Fruit fly (Drosophila melanogaster) whole organism, embryonic: Measurements from ENCODE around the gene Sec8.
A peak's percentile ranks its signal among the peaks of the same experiment; 100 is the strongest.

Experiments
- CG1024 ChIP-seq: fragments of 200-800 bp; sonication (Bioruptor generic); IDR thresholded peaks from 2 replicates; pipeline ENCODE4 v1.3.6; 2022; ENCODE audit warnings: missing biosample characterization, missing genetic modification characterization
- CG13296 ChIP-seq: fragments of 200-800 bp; sonication (Bioruptor generic); optimal IDR thresholded peaks from 3 replicates; lab custom pipeline; 2018; ENCODE audit warnings: missing biosample characterization, mild to moderate bottlenecking, missing genetic modification characterization
- CG13624 ChIP-seq: fragments of 200-800 bp; sonication (Bioruptor generic); optimal IDR thresholded peaks from 2 replicates; lab custom pipeline; 2016; ENCODE audit warnings: missing biosample characterization, missing genetic modification characterization
- CG1529 ChIP-seq: fragments of 200-800 bp; sonication (Bioruptor generic); optimal IDR thresholded peaks from 3 replicates; lab custom pipeline; 2018; ENCODE audit warnings: missing biosample characterization, missing genetic modification characterization
- CG15514 ChIP-seq: fragments of 200-800 bp; sonication (Bioruptor generic); optimal IDR thresholded peaks from 3 replicates; lab custom pipeline; 2017; ENCODE audit warnings: missing biosample characterization, missing genetic modification characterization, mild to moderate bottlenecking, moderate library complexity, missing genetic modification reagents
- CG16779 ChIP-seq: fragments of 200-800 bp; sonication (Bioruptor generic); IDR thresholded peaks from 2 replicates; pipeline ENCODE4 v1.3.6; 2022; ENCODE audit warnings: missing biosample characterization, missing genetic modification characterization
- CG2202 ChIP-seq: fragments of 200-800 bp; sonication (Bioruptor generic); optimal IDR thresholded peaks from 2 replicates; lab custom pipeline; 2018; ENCODE audit warnings: missing biosample characterization, mild to moderate bottlenecking, missing genetic modification characterization
- CG33557 ChIP-seq: fragments of 200-800 bp; sonication (Bioruptor generic); optimal IDR thresholded peaks from 2 replicates; lab custom pipeline; 2019; ENCODE audit warnings: missing biosample characterization, mild to moderate bottlenecking, missing genetic modification characterization, moderate library complexity
- CG34224 ChIP-seq: fragments of 200-800 bp; sonication (Bioruptor generic); IDR thresholded peaks from 3 replicates; pipeline ENCODE4 v1.3.6; 2022; ENCODE audit warnings: missing biosample characterization, missing genetic modification characterization; ENCODE audit not compliant: partially characterized antibody
- CG4617 ChIP-seq: fragments of 200-800 bp; sonication (Bioruptor generic); optimal IDR thresholded peaks from 3 replicates; lab custom pipeline; 2016; ENCODE audit warnings: missing biosample characterization, missing genetic modification characterization, borderline replicate concordance
- CG4707 ChIP-seq: fragments of 200-800 bp; sonication (Bioruptor generic); optimal IDR thresholded peaks from 2 replicates; lab custom pipeline; 2018; ENCODE audit warnings: missing biosample characterization, mild to moderate bottlenecking, missing genetic modification characterization, moderate library complexity
- CG4854 ChIP-seq: fragments of 200-800 bp; sonication (Bioruptor generic); optimal IDR thresholded peaks from 2 replicates; lab custom pipeline; 2016; ENCODE audit warnings: missing biosample characterization, missing genetic modification characterization, inconsistent platforms
- CG5953 ChIP-seq: fragments of 200-800 bp; sonication (Bioruptor generic); IDR thresholded peaks from 2 replicates; pipeline ENCODE4 v1.3.6; 2022; ENCODE audit warnings: missing biosample characterization, missing genetic modification characterization
- CG6813 ChIP-seq: fragments of 200-800 bp; sonication (Bioruptor generic); optimal IDR thresholded peaks from 2 replicates; lab custom pipeline; 2017; ENCODE audit warnings: missing biosample characterization, missing genetic modification characterization, mild to moderate bottlenecking, moderate library complexity, missing genetic modification reagents
- CG9797 ChIP-seq: fragments of 200-800 bp; sonication (Bioruptor generic); optimal IDR thresholded peaks from 3 replicates; lab custom pipeline; 2018; ENCODE audit warnings: missing biosample characterization, mild to moderate bottlenecking, missing genetic modification characterization
- CkIIα-i1 ChIP-seq: fragments of 200-800 bp; sonication (Bioruptor generic); IDR thresholded peaks from 2 replicates; pipeline ENCODE4 v1.3.6; 2022; ENCODE audit warnings: missing biosample characterization, missing genetic modification characterization
- Doc2 ChIP-seq: fragments of 200-800 bp; sonication (Bioruptor generic); IDR thresholded peaks from 2 replicates; pipeline ENCODE4 v1.3.6; 2022; ENCODE audit warnings: missing biosample characterization, missing genetic modification characterization
- E2f2 ChIP-seq: fragments of 200-800 bp; sonication (Bioruptor generic); IDR thresholded peaks from 2 replicates; pipeline ENCODE4 v1.3.6; 2022; ENCODE audit warnings: missing biosample characterization, missing genetic modification characterization
- ERR ChIP-seq: fragments of 200-800 bp; sonication (Bioruptor generic); optimal IDR thresholded peaks from 2 replicates; lab custom pipeline; 2016; ENCODE audit warnings: missing biosample characterization, missing genetic modification characterization
- Fer2 ChIP-seq: fragments of 200-800 bp; sonication (Bioruptor generic); optimal IDR thresholded peaks from 2 replicates; lab custom pipeline; 2018; ENCODE audit warnings: missing biosample characterization, mild to moderate bottlenecking, missing genetic modification characterization, moderate library complexity
- GATAe ChIP-seq: fragments of 200-800 bp; sonication (Bioruptor generic); conservative IDR thresholded peaks from 2 replicates; pipeline ENCODE4 v1.3.6; 2022; ENCODE audit warnings: missing biosample characterization, missing genetic modification characterization
- HHEX ChIP-seq: fragments of 200-800 bp; sonication (Bioruptor generic); optimal IDR thresholded peaks from 3 replicates; lab custom pipeline; 2017; ENCODE audit warnings: missing biosample characterization, mild to moderate bottlenecking, missing genetic modification characterization, missing genetic modification reagents
- Mes4 ChIP-seq: fragments of 200-800 bp; sonication (Bioruptor generic); optimal IDR thresholded peaks from 2 replicates; lab custom pipeline; 2016; ENCODE audit warnings: missing biosample characterization, missing genetic modification characterization
- Pdp1 ChIP-seq, 2 experiments: fragments of 200-800 bp; sonication (Bioruptor generic); optimal IDR thresholded peaks; 3 replicates each; lab custom pipeline; 2016; ENCODE audit warnings: missing biosample characterization in 2 of 2, missing genetic modification characterization in 2 of 2, mild to moderate bottlenecking in 1 of 2, moderate library complexity in 1 of 2
- Ptx1 ChIP-seq: fragments of 200-800 bp; sonication (Bioruptor generic); IDR thresholded peaks from 2 replicates; pipeline ENCODE4 v1.3.6; 2022; ENCODE audit warnings: missing biosample characterization, missing genetic modification characterization
- Scr ChIP-seq: fragments of 200-800 bp; sonication (Bioruptor generic); IDR thresholded peaks from 2 replicates; pipeline ENCODE4 v1.3.6; 2022; ENCODE audit warnings: missing biosample characterization, missing genetic modification characterization; ENCODE audit not compliant: partially characterized antibody
- Side ChIP-seq: fragments of 200-800 bp; sonication (Bioruptor generic); optimal IDR thresholded peaks from 2 replicates; lab custom pipeline; 2016; ENCODE audit warnings: missing biosample characterization, missing genetic modification characterization
- Ssrp ChIP-seq: fragments of 200-800 bp; sonication (Bioruptor generic); optimal IDR thresholded peaks from 2 replicates; lab custom pipeline; 2018; ENCODE audit warnings: missing biosample characterization, mild to moderate bottlenecking, missing genetic modification characterization, moderate library complexity
- Usf ChIP-seq: fragments of 200-800 bp; sonication (Bioruptor generic); optimal IDR thresholded peaks from 2 replicates; lab custom pipeline; 2017; ENCODE audit warnings: missing genotype, missing biosample characterization, missing genetic modification characterization
- Xbp1 ChIP-seq: fragments of 200-800 bp; sonication (Bioruptor generic); optimal IDR thresholded peaks from 3 replicates; lab custom pipeline; 2016; ENCODE audit warnings: missing biosample characterization, mild to moderate bottlenecking, missing genetic modification characterization
- Xrp1 ChIP-seq: fragments of 200-800 bp; sonication (Bioruptor generic); IDR thresholded peaks from 2 replicates; pipeline ENCODE4 v1.3.6; 2022; ENCODE audit warnings: missing biosample characterization, missing genetic modification characterization
- ac ChIP-seq: fragments of 200-800 bp; sonication (Bioruptor generic); optimal IDR thresholded peaks from 3 replicates; lab custom pipeline; 2017; ENCODE audit warnings: missing biosample characterization, mild to moderate bottlenecking, missing genetic modification characterization
- bcd ChIP-seq: fragments of 200-800 bp; sonication (Bioruptor generic); optimal IDR thresholded peaks from 2 replicates; lab custom pipeline; 2017; ENCODE audit warnings: missing biosample characterization, mild to moderate bottlenecking, missing genetic modification characterization
- caup ChIP-seq: fragments of 200-800 bp; sonication (Bioruptor generic); optimal IDR thresholded peaks from 3 replicates; lab custom pipeline; 2017; ENCODE audit warnings: missing biosample characterization, mild to moderate bottlenecking, missing genetic modification characterization, moderate library complexity; ENCODE audit not compliant: severe bottlenecking
- corto ChIP-seq: fragments of 200-800 bp; sonication (Bioruptor generic); optimal IDR thresholded peaks from 2 replicates; lab custom pipeline; 2016; ENCODE audit warnings: missing biosample characterization, mild to moderate bottlenecking, missing genetic modification characterization, moderate library complexity
- dmrt11E ChIP-seq: fragments of 200-800 bp; sonication (Bioruptor generic); optimal IDR thresholded peaks from 3 replicates; lab custom pipeline; 2018; ENCODE audit warnings: missing biosample characterization, mild to moderate bottlenecking, missing genetic modification characterization, moderate library complexity
- exex ChIP-seq: fragments of 200-800 bp; sonication (Bioruptor generic); optimal IDR thresholded peaks from 4 replicates; lab custom pipeline; 2018; ENCODE audit warnings: missing biosample characterization, mild to moderate bottlenecking, missing genetic modification characterization, moderate library complexity
- hbn ChIP-seq: fragments of 200-800 bp; sonication (Bioruptor generic); IDR thresholded peaks from 2 replicates; pipeline ENCODE4 v1.3.6; 2022; ENCODE audit warnings: missing biosample characterization, missing genetic modification characterization; ENCODE audit not compliant: partially characterized antibody
- insv ChIP-seq, 2 experiments: fragments of 200-800 bp; sonication (Bioruptor generic); optimal IDR thresholded peaks; 3 replicates each; lab custom pipeline; 2016 to 2018; ENCODE audit warnings: missing biosample characterization in 2 of 2, missing genetic modification characterization in 2 of 2
- inv ChIP-seq: fragments of 200-800 bp; sonication (Bioruptor generic); IDR thresholded peaks from 2 replicates; pipeline ENCODE4 v1.3.6; 2022; ENCODE audit warnings: missing biosample characterization, missing genetic modification characterization; ENCODE audit not compliant: partially characterized antibody
- jing ChIP-seq: fragments of 200-800 bp; sonication (Bioruptor generic); optimal IDR thresholded peaks from 2 replicates; lab custom pipeline; 2018; ENCODE audit warnings: missing biosample characterization, mild to moderate bottlenecking, missing genetic modification characterization
- p53 ChIP-seq: fragments of 200-800 bp; sonication (Bioruptor generic); optimal IDR thresholded peaks from 2 replicates; lab custom pipeline; 2016; ENCODE audit warnings: missing biosample characterization, missing genetic modification characterization
- pfk ChIP-seq: fragments of 200-800 bp; sonication (Bioruptor generic); optimal IDR thresholded peaks from 2 replicates; lab custom pipeline; 2018; ENCODE audit warnings: missing biosample characterization, mild to moderate bottlenecking, missing genetic modification characterization, moderate library complexity
- ro ChIP-seq: fragments of 200-800 bp; sonication (Bioruptor generic); IDR thresholded peaks from 2 replicates; pipeline ENCODE4 v1.3.6; 2022; ENCODE audit warnings: missing biosample characterization, missing genetic modification characterization
- salm ChIP-seq: fragments of 200-800 bp; sonication (Bioruptor generic); optimal IDR thresholded peaks from 2 replicates; lab custom pipeline; 2018; ENCODE audit warnings: missing biosample characterization, mild to moderate bottlenecking, missing genetic modification characterization
- schlank ChIP-seq: fragments of 200-800 bp; sonication (Bioruptor generic); optimal IDR thresholded peaks from 2 replicates; lab custom pipeline; 2018; ENCODE audit warnings: missing biosample characterization, mild to moderate bottlenecking, missing genetic modification characterization
- slbo ChIP-seq: fragments of 200-800 bp; sonication (Bioruptor generic); IDR thresholded peaks from 2 replicates; pipeline ENCODE4 v1.3.6; 2022; ENCODE audit warnings: missing biosample characterization, missing genetic modification characterization
- sr ChIP-seq: fragments of 200-800 bp; sonication (Bioruptor generic); IDR thresholded peaks from 3 replicates; pipeline ENCODE4 v1.3.6; 2022; ENCODE audit warnings: missing biosample characterization, missing genetic modification characterization
- ssp ChIP-seq: fragments of 200-800 bp; sonication (Bioruptor generic); IDR thresholded peaks from 2 replicates; pipeline ENCODE4 v1.3.6; 2022; ENCODE audit warnings: missing biosample characterization, missing genetic modification characterization
- tll ChIP-seq, 2 experiments: fragments of 200-800 bp in 1 of 2; fragments of >200 bp in 1 of 2; sonication (Bioruptor generic) in 1 of 2; optimal IDR thresholded peaks; 2 replicates each; lab custom pipeline; 2017 to 2019; ENCODE audit warnings: missing biosample characterization in 2 of 2, missing genetic modification characterization in 2 of 2, mild to moderate bottlenecking in 1 of 2, moderate library complexity in 1 of 2

The Sec8 gene

DNA sequence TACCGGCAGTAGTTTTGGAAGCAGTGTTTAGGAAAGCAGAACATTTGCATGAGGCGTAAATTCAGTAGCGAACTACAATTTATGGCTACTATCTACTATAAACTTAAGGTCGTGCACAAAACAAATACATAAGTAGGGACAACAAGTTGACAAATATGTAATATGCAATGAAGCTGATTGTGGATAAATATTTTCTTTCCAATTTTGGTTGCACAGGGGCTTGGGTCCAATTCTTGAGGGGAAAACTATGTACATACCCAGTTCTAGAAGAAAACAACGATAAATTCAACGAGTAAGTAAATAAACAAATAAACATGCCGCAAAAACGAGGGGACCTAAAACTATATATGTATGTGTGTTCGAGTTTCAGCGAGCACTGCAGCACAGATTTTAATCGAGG, 2.2 kb upstream of the Sec8 start (continued):
- TF ChIP-seq CG6813 = peak; percentile 39
- no peak for TF ChIP-seq CG1529 (GFP tag; lab: Kevin White, UChicago)
- no peak for TF ChIP-seq CG15514 (GFP tag; lab: Kevin White, UChicago)
- TF ChIP-seq inv (GFP tag; lab: Robert Waterston, UW) = no peak
- TF ChIP-seq ac = peak; percentile 39
- TF ChIP-seq pfk (GFP tag; lab: Kevin White, UChicago) = no peak
- TF ChIP-seq GATAe = no peak
- no peak for TF ChIP-seq CG9797
- peak; percentile 46 for TF ChIP-seq dmrt11E (tag; lab: Kevin White, UChicago)
- TF ChIP-seq CG5953 = no peak
- no peak for TF ChIP-seq ssp (GFP tag; lab: Robert Waterston, UW)
- TF ChIP-seq CG13296 (GFP tag; lab: Kevin White, UChicago) = no peak
- peak; percentile 37 for TF ChIP-seq CG2202
- no peak for TF ChIP-seq hbn (GFP tag; lab: Robert Waterston, UW)
- peak; percentile 27 for TF ChIP-seq CG33557
- no peak for TF ChIP-seq Xbp1
- no peak for TF ChIP-seq CG4854 (GFP tag; lab: Kevin White, UChicago)

dm6 chr3R:5754594-5754993, 4.2 kb downstream of the Sec8 start, which contains the start of gene Dcps:
TSS of gene Dcps (minus strand) at chr3R:5754774.
- TF ChIP-seq CG4617 (GFP tag; lab: Kevin White, UChicago) = peak; percentile 55
- no peak for TF ChIP-seq p53 (GFP tag; lab: Kevin White, UChicago)
- no peak for TF ChIP-seq sr (GFP tag; lab: Robert Waterston, UW)
- TF ChIP-seq ERR (GFP tag; lab: Kevin White, UChicago) = no peak
- TF ChIP-seq Scr (GFP tag; lab: Robert Waterston, UW) = no peak
- no peak for TF ChIP-seq slbo
- no peak for TF ChIP-seq CG16779 (GFP tag; lab: Robert Waterston, UW)
- TF ChIP-seq inv (GFP tag; lab: Robert Waterston, UW) = no peak
- TF ChIP-seq salm (tag; lab: Kevin White, UChicago) = no peak
- TF ChIP-seq caup = no peak
- TF ChIP-seq schlank (tag; lab: Kevin White, UChicago) = no peak
- TF ChIP-seq HHEX = no peak
- no peak for TF ChIP-seq CG34224 (GFP tag; lab: Robert Waterston, UW)
- no peak for TF ChIP-seq Mes4 (GFP tag; lab: Kevin White, UChicago)
- no peak for TF ChIP-seq exex (tag; lab: Kevin White, UChicago)
- TF ChIP-seq Fer2 = no peak
- no peak for TF ChIP-seq ro (GFP tag; lab: Robert Waterston, UW)
- peak; percentile 42 for TF ChIP-seq E2f2 (GFP tag; lab: Robert Waterston, UW)
- no peak for TF ChIP-seq Xrp1 (GFP tag; lab: Robert Waterston, UW)
- no peak for TF ChIP-seq Ptx1 (GFP tag; lab: Robert Waterston, UW)
- TF ChIP-seq Doc2 (GFP tag; lab: Robert Waterston, UW) = no peak
- TF ChIP-seq Usf = no peak
- no peak for TF ChIP-seq bcd (GFP tag; lab: Kevin White, UChicago)
- TF ChIP-seq CkIIα-i1 (GFP tag; lab: Robert Waterston, UW) = no peak
- TF ChIP-seq Ssrp (tag; lab: Kevin White, UChicago) = no peak
- no peak for TF ChIP-seq CG4707 (GFP tag; lab: Kevin White, UChicago)
- TF ChIP-seq Side (GFP tag; lab: Kevin White, UChicago) = no peak
- no peak for TF ChIP-seq CG1024
- no peak for TF ChIP-seq CG13624 (GFP tag; lab: Kevin White, UChicago)
- no peak for TF ChIP-seq CG6813
- TF ChIP-seq jing (GFP tag; lab: Kevin White, UChicago) = no peak
- no peak for TF ChIP-seq tll (GFP tag; optimal IDR thresholded peaks at IDR 0.05; lab: Kevin White, UChicago)
- peak in 1 of 2 experiments; percentile 83 for TF ChIP-seq Pdp1 (GFP tag; optimal IDR thresholded peaks at IDR 0.05; lab: Kevin White, UChicago)
- no peak for TF ChIP-seq insv (GFP tag; optimal IDR thresholded peaks at IDR 0.05; lab: Kevin White, UChicago)
- no peak for TF ChIP-seq corto
